Worm (Caenorhabditis elegans): Measurements from ENCODE around the gene rsef-1.

Gene rsef-1

ce11 chrX:3061698-3062097 is 2.5 kb upstream of the rsef-1 start:
- TF ChIP-seq ztf-23 (GFP tag; IDR thresholded peaks at IDR 0.05) (no peak), ztf-29 (GFP tag; IDR thresholded peaks at IDR 0.05) (no peak), med-1 (GFP tag; optimal IDR thresholded peaks at IDR 0.05; ENCODE audit: insufficient read depth) (no peak), tab-1 (GFP tag; IDR thresholded peaks at IDR 0.05) (no peak), T22C8.4 (GFP tag; IDR thresholded peaks at IDR 0.05) (no peak), ref-1 (GFP tag; conservative IDR thresholded peaks at IDR 0.05) (no peak), klf-2 (GFP tag; conservative IDR thresholded peaks at IDR 0.05) (no peak), flt-1 (GFP tag; IDR thresholded peaks at IDR 0.05) (no peak)

DNA sequence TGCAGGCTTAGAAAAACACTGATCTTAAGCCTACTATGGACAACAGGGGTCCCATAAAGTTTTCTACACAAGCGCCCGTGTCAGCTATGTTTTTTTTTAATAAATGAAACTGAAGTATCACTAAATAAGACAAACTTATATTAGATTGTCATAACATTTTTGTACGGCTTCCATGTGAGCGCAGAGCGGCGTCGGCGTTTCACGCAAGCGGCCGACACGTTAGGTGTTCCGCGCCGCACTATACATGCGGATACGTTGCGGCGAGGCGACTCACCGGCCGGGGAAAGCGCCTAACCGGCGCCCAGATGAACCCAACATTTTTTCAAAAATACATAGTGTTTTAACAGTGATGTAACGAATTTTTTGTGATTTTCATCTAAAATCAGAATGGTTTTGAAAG is 1.5 kb downstream of the rsef-1 start:
- no peak for TF ChIP-seq T22C8.4 (GFP tag; IDR thresholded peaks at IDR 0.05)
- no peak for TF ChIP-seq cog-1 (tag; optimal IDR thresholded peaks at IDR 0.05)
- TF ChIP-seq tab-1 (GFP tag; IDR thresholded peaks at IDR 0.05) = no peak
- no peak for TF ChIP-seq ztf-23 (GFP tag; IDR thresholded peaks at IDR 0.05)
- no peak for TF ChIP-seq ref-1 (GFP tag; conservative IDR thresholded peaks at IDR 0.05)
- TF ChIP-seq klf-2 (GFP tag; conservative IDR thresholded peaks at IDR 0.05) = no peak

ce11 chrX:3056098-3056497 is 3.1 kb downstream of the rsef-1 start:
- no peak for TF ChIP-seq ztf-23 (GFP tag; IDR thresholded peaks at IDR 0.05)
- no peak for TF ChIP-seq ztf-29 (GFP tag; IDR thresholded peaks at IDR 0.05)
- no peak for TF ChIP-seq med-1 (GFP tag; optimal IDR thresholded peaks at IDR 0.05; ENCODE audit: insufficient read depth)
- TF ChIP-seq T22C8.4 (GFP tag; IDR thresholded peaks at IDR 0.05) = no peak
- no peak for TF ChIP-seq cog-1 (tag; optimal IDR thresholded peaks at IDR 0.05)
- TF ChIP-seq ref-1 (GFP tag; conservative IDR thresholded peaks at IDR 0.05) = no peak
- no peak for TF ChIP-seq klf-2 (GFP tag; conservative IDR thresholded peaks at IDR 0.05)
- TF ChIP-seq tab-1 (GFP tag; IDR thresholded peaks at IDR 0.05) = no peak
- TF ChIP-seq flt-1 (GFP tag; IDR thresholded peaks at IDR 0.05) = no peak

- TF ChIP-seq T22C8.4 (GFP tag; IDR thresholded peaks at IDR 0.05) = no peak
These were observed 4.4 kb downstream of the rsef-1 start, which contains the start of gene twk-26 for ce11 chrX:3054802-3055201. twk-26 (minus strand) TSS chrX:3054824.

DNA sequence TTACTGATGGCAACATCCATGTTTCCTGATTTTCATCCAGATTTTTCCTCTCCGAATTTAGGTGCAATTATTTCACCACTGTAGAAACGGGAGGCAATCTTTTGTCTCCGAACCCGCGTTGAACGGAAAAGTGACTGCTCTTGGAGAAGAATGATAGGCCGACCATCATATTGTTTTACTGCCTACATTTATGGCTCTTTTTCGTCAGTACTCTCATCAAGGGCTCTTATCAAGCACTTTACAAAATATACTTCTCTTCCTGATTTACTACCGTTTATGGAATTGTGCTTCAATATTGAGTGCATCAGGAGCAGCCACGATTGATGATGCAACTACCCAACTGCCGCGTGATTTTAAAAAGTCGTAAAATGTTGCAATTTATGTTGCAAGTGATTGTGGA is 4.8 kb downstream of the rsef-1 start:
- TF ChIP-seq cog-1 (tag; optimal IDR thresholded peaks at IDR 0.05) = no peak
- TF ChIP-seq ztf-23 (GFP tag; IDR thresholded peaks at IDR 0.05) = no peak
- TF ChIP-seq flt-1 (GFP tag; IDR thresholded peaks at IDR 0.05) = no peak
- no peak for TF ChIP-seq ref-1 (GFP tag; conservative IDR thresholded peaks at IDR 0.05)
- no peak for TF ChIP-seq ztf-29 (GFP tag; IDR thresholded peaks at IDR 0.05)
- no peak for TF ChIP-seq klf-2 (GFP tag; conservative IDR thresholded peaks at IDR 0.05)
- TF ChIP-seq T22C8.4 (GFP tag; IDR thresholded peaks at IDR 0.05) = no peak
- TF ChIP-seq tab-1 (GFP tag; IDR thresholded peaks at IDR 0.05) = no peak
- TF ChIP-seq med-1 (GFP tag; optimal IDR thresholded peaks at IDR 0.05; ENCODE audit: insufficient read depth) = no peak

DNA sequence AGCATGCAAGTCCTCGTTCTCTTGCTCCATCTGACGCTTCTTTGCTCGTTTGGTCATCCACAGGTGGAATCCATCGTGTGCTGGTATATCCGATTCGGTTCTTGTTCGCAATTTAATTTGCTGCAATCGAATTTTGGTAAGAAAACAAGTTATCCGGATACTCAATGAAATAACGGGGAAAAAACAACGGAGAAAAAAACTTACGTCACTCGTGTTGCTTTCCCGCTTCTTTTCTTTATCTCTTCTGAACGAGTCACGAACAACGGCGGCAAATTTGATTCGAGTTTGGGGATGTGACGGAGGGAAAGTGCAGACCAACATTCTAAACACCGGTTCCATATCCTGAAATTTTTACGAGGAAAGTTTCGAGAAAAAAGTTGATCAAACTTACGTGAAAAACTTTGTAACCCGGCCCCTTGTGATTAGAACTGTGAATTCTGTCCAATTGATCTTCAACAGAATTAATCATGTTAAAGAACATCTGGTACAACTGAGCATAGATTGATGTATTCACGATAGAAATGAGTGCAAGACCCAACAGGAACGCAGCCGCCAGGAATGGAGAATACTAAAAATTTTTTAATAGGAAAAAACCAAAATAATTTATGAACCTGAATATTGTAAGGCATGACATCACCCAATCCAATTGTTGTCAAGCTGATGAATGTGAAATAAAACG is 7.7 kb downstream of the rsef-1 start:
- TF ChIP-seq med-1 (GFP tag; optimal IDR thresholded peaks at IDR 0.05; ENCODE audit: insufficient read depth) (no peak), flt-1 (GFP tag; IDR thresholded peaks at IDR 0.05) (no peak), ztf-29 (GFP tag; IDR thresholded peaks at IDR 0.05) (no peak), T22C8.4 (GFP tag; IDR thresholded peaks at IDR 0.05) (no peak), ref-1 (GFP tag; conservative IDR thresholded peaks at IDR 0.05) (no peak), klf-2 (GFP tag; conservative IDR thresholded peaks at IDR 0.05) (no peak), cog-1 (tag; optimal IDR thresholded peaks at IDR 0.05) (no peak), tab-1 (GFP tag; IDR thresholded peaks at IDR 0.05) (no peak), ztf-23 (GFP tag; IDR thresholded peaks at IDR 0.05) (no peak)

ce11 chrX:3049233-3049632 is 10.0 kb downstream of the rsef-1 start:
- TF ChIP-seq T22C8.4 (GFP tag; IDR thresholded peaks at IDR 0.05) (no peak), med-1 (GFP tag; optimal IDR thresholded peaks at IDR 0.05; ENCODE audit: insufficient read depth) (no peak)

DNA sequence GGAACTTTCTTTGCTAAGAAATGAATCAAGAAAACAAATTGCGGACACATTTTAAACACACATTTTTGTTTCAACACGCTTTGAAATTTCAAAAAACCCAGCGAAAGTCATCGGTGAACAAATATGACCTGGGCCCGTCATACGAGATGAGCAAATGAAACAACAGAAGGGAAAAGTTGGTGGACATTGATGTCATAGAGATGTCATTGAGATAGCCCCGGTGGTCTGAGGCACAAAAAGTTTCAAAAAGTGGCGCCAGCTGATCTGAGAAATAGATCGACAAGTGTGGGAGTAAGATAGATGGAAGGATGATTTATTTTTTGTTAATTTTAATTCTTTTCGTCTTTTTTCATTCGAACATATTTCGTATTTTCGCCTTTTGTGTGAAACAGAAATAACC is 10.5 kb downstream of the rsef-1 start:
- no peak for TF ChIP-seq klf-2 (GFP tag; conservative IDR thresholded peaks at IDR 0.05)
- TF ChIP-seq med-1 (GFP tag; optimal IDR thresholded peaks at IDR 0.05; ENCODE audit: insufficient read depth) = no peak
- TF ChIP-seq T22C8.4 (GFP tag; IDR thresholded peaks at IDR 0.05) = no peak
- no peak for TF ChIP-seq ztf-23 (GFP tag; IDR thresholded peaks at IDR 0.05)
- TF ChIP-seq cog-1 (tag; optimal IDR thresholded peaks at IDR 0.05) = no peak
- no peak for TF ChIP-seq flt-1 (GFP tag; IDR thresholded peaks at IDR 0.05)
- no peak for TF ChIP-seq ztf-29 (GFP tag; IDR thresholded peaks at IDR 0.05)
- TF ChIP-seq ref-1 (GFP tag; conservative IDR thresholded peaks at IDR 0.05) = no peak
- TF ChIP-seq tab-1 (GFP tag; IDR thresholded peaks at IDR 0.05) = no peak

DNA sequence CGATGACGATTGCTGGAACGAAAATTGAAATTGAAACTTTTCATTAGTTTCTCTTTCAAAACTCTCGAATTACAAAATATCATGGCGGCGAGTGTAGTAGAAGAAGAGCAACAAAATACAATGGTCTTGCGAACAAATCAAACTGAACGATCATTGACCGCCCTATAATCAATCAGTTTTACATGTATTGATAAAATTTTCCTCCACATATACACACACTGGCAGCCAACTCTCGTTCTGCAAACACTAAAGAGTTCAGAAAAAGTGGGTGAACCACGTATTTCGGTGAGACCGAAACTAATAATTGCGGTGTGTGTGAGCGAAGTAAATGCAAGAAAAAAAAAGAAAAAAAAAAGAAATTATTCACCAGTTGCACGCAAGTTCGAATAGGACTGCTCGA is 12.0 kb downstream of the rsef-1 start:
- TF ChIP-seq klf-2 (GFP tag; conservative IDR thresholded peaks at IDR 0.05) = no peak
- TF ChIP-seq med-1 (GFP tag; optimal IDR thresholded peaks at IDR 0.05; ENCODE audit: insufficient read depth) = no peak
- no peak for TF ChIP-seq cog-1 (tag; optimal IDR thresholded peaks at IDR 0.05)

- TF ChIP-seq ztf-23 (GFP tag; IDR thresholded peaks at IDR 0.05) (no peak), flt-1 (GFP tag; IDR thresholded peaks at IDR 0.05) (no peak)
These were observed 13.7 kb downstream of the rsef-1 start, which contains the start of gene cnnm-3 for ce11 chrX:3045466-3045865. cnnm-3 (minus strand) TSS chrX:3045847.

DNA sequence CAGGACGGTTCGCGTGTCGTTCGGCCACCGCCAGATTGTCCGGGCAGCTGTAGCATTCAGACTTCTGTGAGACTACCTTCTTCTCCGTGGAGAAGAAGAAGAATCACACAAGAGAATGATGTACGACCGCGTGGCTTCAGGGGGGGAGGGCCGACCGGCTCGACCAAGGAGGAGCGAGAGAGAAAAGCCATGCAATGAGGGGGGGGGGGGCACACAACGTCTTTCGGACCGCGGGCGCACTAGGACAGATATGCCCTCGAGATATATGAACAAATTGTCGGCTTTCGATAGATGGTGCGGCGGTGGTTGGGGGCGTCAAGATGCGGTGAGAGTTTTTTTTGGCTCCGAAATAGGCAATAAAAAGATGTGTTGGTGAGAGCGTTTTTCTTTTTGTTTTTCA is 18.6 kb downstream of the rsef-1 start:
- no peak for TF ChIP-seq ztf-23 (GFP tag; IDR thresholded peaks at IDR 0.05)
- TF ChIP-seq ref-1 (GFP tag; conservative IDR thresholded peaks at IDR 0.05) = no peak
- TF ChIP-seq cog-1 (tag; optimal IDR thresholded peaks at IDR 0.05) = no peak
- no peak for TF ChIP-seq tab-1 (GFP tag; IDR thresholded peaks at IDR 0.05)
- TF ChIP-seq flt-1 (GFP tag; IDR thresholded peaks at IDR 0.05) = no peak
- TF ChIP-seq T22C8.4 (GFP tag; IDR thresholded peaks at IDR 0.05) = no peak
- no peak for TF ChIP-seq ztf-29 (GFP tag; IDR thresholded peaks at IDR 0.05)
- TF ChIP-seq klf-2 (GFP tag; conservative IDR thresholded peaks at IDR 0.05) = no peak
- TF ChIP-seq med-1 (GFP tag; optimal IDR thresholded peaks at IDR 0.05; ENCODE audit: insufficient read depth) = no peak

Measured in whole organism, midembryonic.